Worm (Caenorhabditis elegans): Measurements from ENCODE around the gene ZK813.1.
A peak's percentile ranks its signal among the peaks of the same experiment; 100 is the strongest.

The ZK813.1 gene

ce11 chrX:3472226-3472625 is 26.1 kb downstream of the ZK813.1 start:
- TF ChIP-seq snpc-4 (tag; optimal IDR thresholded peaks at IDR 0.05) (no peak), lsy-2 (tag; optimal IDR thresholded peaks at IDR 0.05) (peak; percentile 31), cnd-1 (tag; optimal IDR thresholded peaks at IDR 0.05) (peak; percentile 68), elt-3 (tag; optimal IDR thresholded peaks at IDR 0.05) (no peak), tbx-8 (GFP tag; optimal IDR thresholded peaks at IDR 0.05) (no peak), ceh-83 (GFP tag; optimal IDR thresholded peaks at IDR 0.05) (no peak), nhr-237 (tag; optimal IDR thresholded peaks at IDR 0.05) (no peak), hlh-1 (tag; optimal IDR thresholded peaks at IDR 0.05) (peak; percentile 42), mep-1 (tag; optimal IDR thresholded peaks at IDR 0.05) (peak; percentile 28), nhr-2 (tag; optimal IDR thresholded peaks at IDR 0.05) (peak; percentile 91), ham-2 (GFP tag; optimal IDR thresholded peaks at IDR 0.05) (peak; percentile 94), flh-1 (GFP tag; optimal IDR thresholded peaks at IDR 0.05) (no peak), ztf-11 (tag; optimal IDR thresholded peaks at IDR 0.05) (peak; percentile 38), M03D4.4 (tag; optimal IDR thresholded peaks at IDR 0.05) (peak; percentile 2), pha-4 (tag; optimal IDR thresholded peaks at IDR 0.05) (peak; percentile 78), elt-1 (tag; optimal IDR thresholded peaks at IDR 0.05; ENCODE audit: borderline replicate concordance, insufficient read depth) (peak; percentile 57), sptf-1 (tag; optimal IDR thresholded peaks at IDR 0.05) (peak; percentile 65), unc-120 (tag; optimal IDR thresholded peaks at IDR 0.05; ENCODE audit: poor library complexity, severe bottlenecking) (peak; percentile 57), ceh-43 (GFP tag; optimal IDR thresholded peaks at IDR 0.05) (peak; percentile 21), nhr-28 (tag; optimal IDR thresholded peaks at IDR 0.05) (no peak), nhr-76 (tag; optimal IDR thresholded peaks at IDR 0.05) (no peak), blmp-1 (tag; optimal IDR thresholded peaks at IDR 0.05) (no peak), lin-32 (GFP tag; optimal IDR thresholded peaks at IDR 0.05) (no peak), lin-13 (tag; optimal IDR thresholded peaks at IDR 0.05) (peak; percentile 44), zip-8 (tag; optimal IDR thresholded peaks at IDR 0.05) (no peak), ceh-39 (tag; optimal IDR thresholded peaks at IDR 0.05) (no peak), unc-62 (GFP tag; optimal IDR thresholded peaks at IDR 0.05) (no peak), mab-5 (tag; optimal IDR thresholded peaks at IDR 0.05) (no peak), sem-2 (GFP tag; optimal IDR thresholded peaks at IDR 0.05) (no peak), ces-1 (GFP tag; optimal IDR thresholded peaks at IDR 0.05) (no peak), nhr-12 (tag; optimal IDR thresholded peaks at IDR 0.05) (no peak), mls-2 (tag; optimal IDR thresholded peaks at IDR 0.05) (no peak), unc-39 (tag; optimal IDR thresholded peaks at IDR 0.05) (no peak), bed-3 (GFP tag; optimal IDR thresholded peaks at IDR 0.05) (no peak), drap-1 (GFP tag; optimal IDR thresholded peaks at IDR 0.05) (peak; percentile 49)

ce11 chrX:3473793-3474192 is 27.7 kb downstream of the ZK813.1 start:
- no peak for TF ChIP-seq tbx-8 (GFP tag; optimal IDR thresholded peaks at IDR 0.05)
- TF ChIP-seq ceh-83 (GFP tag; optimal IDR thresholded peaks at IDR 0.05), result no peak
- no peak for TF ChIP-seq blmp-1 (tag; optimal IDR thresholded peaks at IDR 0.05)
- TF ChIP-seq unc-62 (GFP tag; optimal IDR thresholded peaks at IDR 0.05), result no peak
- no peak for TF ChIP-seq drap-1 (GFP tag; optimal IDR thresholded peaks at IDR 0.05)
- no peak for TF ChIP-seq nhr-76 (tag; optimal IDR thresholded peaks at IDR 0.05)
- TF ChIP-seq cnd-1 (tag; optimal IDR thresholded peaks at IDR 0.05), result no peak
- no peak for TF ChIP-seq hlh-1 (tag; optimal IDR thresholded peaks at IDR 0.05)
- TF ChIP-seq flh-1 (GFP tag; optimal IDR thresholded peaks at IDR 0.05), result no peak
- no peak for TF ChIP-seq nhr-12 (tag; optimal IDR thresholded peaks at IDR 0.05)
- TF ChIP-seq mls-2 (tag; optimal IDR thresholded peaks at IDR 0.05), result no peak
- TF ChIP-seq lin-13 (tag; optimal IDR thresholded peaks at IDR 0.05), result no peak

ce11 chrX:3479950-3480349 is 33.8 kb downstream of the ZK813.1 start, which contains the start of gene wrt-6:
wrt-6 (plus strand) TSS chrX:3480250.
- TF ChIP-seq elt-1 (tag; optimal IDR thresholded peaks at IDR 0.05; ENCODE audit: borderline replicate concordance, insufficient read depth) (no peak), ceh-39 (tag; optimal IDR thresholded peaks at IDR 0.05) (no peak), snpc-4 (tag; optimal IDR thresholded peaks at IDR 0.05) (no peak), flh-1 (GFP tag; optimal IDR thresholded peaks at IDR 0.05) (no peak), zip-8 (tag; optimal IDR thresholded peaks at IDR 0.05) (no peak), ceh-83 (GFP tag; optimal IDR thresholded peaks at IDR 0.05) (no peak), tbx-8 (GFP tag; optimal IDR thresholded peaks at IDR 0.05) (no peak), blmp-1 (tag; optimal IDR thresholded peaks at IDR 0.05) (no peak), nhr-12 (tag; optimal IDR thresholded peaks at IDR 0.05) (no peak), lin-13 (tag; optimal IDR thresholded peaks at IDR 0.05) (no peak)
